Worm (Caenorhabditis elegans) whole organism, late embryonic: ENCODE data around the gene fipr-27.

ENCODE experiments used
- C38D4.7 ChIP-seq: fragments of 200-800 bp; sonication (Bioruptor generic); optimal IDR thresholded peaks from 2 replicates; lab custom pipeline; 2018; ENCODE audit warnings: mild to moderate bottlenecking, missing genetic modification characterization, moderate library complexity, missing compliant biosample characterization
- F13H6.1 ChIP-seq: sonication (generic microtip); optimal IDR thresholded peaks from 2 replicates; lab custom pipeline; 2016; ENCODE audit warnings: missing genetic modification characterization, missing compliant biosample characterization
- K02D7.2 ChIP-seq: sonication (generic microtip); optimal IDR thresholded peaks from 2 replicates; lab custom pipeline; 2017; ENCODE audit warnings: mild to moderate bottlenecking, missing genetic modification characterization, missing compliant biosample characterization
- K09A11.1 ChIP-seq: sonication (generic microtip); optimal IDR thresholded peaks from 2 replicates; lab custom pipeline; 2017; ENCODE audit warnings: antibody characterized with exemption, mild to moderate bottlenecking, missing genetic modification characterization, missing compliant biosample characterization; ENCODE audit not compliant: insufficient read depth
- T23F11.4 ChIP-seq: fragments of 200-800 bp; sonication (Bioruptor generic); optimal IDR thresholded peaks from 2 replicates; lab custom pipeline; 2018; ENCODE audit warnings: mild to moderate bottlenecking, missing genetic modification characterization, missing compliant biosample characterization
- Y22D7AL.16 ChIP-seq: sonication (generic microtip); optimal IDR thresholded peaks from 2 replicates; lab custom pipeline; 2016; ENCODE audit warnings: missing genetic modification characterization, missing compliant biosample characterization
- ahr-1 ChIP-seq: sonication (generic microtip); optimal IDR thresholded peaks from 2 replicates; lab custom pipeline; 2016; ENCODE audit warnings: missing genetic modification characterization, missing compliant biosample characterization
- ceh-14 ChIP-seq: sonication (generic microtip); optimal IDR thresholded peaks from 2 replicates; lab custom pipeline; 2016; ENCODE audit warnings: missing genotype, missing genetic modification characterization, missing compliant biosample characterization
- ceh-18 ChIP-seq: sonication (generic microtip); optimal IDR thresholded peaks from 2 replicates; lab custom pipeline; 2016; ENCODE audit warnings: missing genetic modification characterization, missing compliant biosample characterization
- ceh-2 ChIP-seq: sonication (generic microtip); optimal IDR thresholded peaks from 2 replicates; lab custom pipeline; 2016; ENCODE audit warnings: missing genotype, missing genetic modification characterization, missing compliant biosample characterization
- ceh-22 ChIP-seq: sonication (generic microtip); optimal IDR thresholded peaks from 2 replicates; lab custom pipeline; 2017; ENCODE audit warnings: missing biosample characterization, missing genetic modification characterization
- ceh-24 ChIP-seq: sonication (generic microtip); optimal IDR thresholded peaks from 2 replicates; lab custom pipeline; 2016; ENCODE audit warnings: mild to moderate bottlenecking, missing genetic modification characterization, missing compliant biosample characterization
- ceh-30 ChIP-seq: fragments of 150-350 bp; optimal IDR thresholded peaks from 2 replicates; lab custom pipeline; 2014; ENCODE audit warnings: missing biosample characterization, missing genetic modification characterization
- ceh-31 ChIP-seq: sonication (generic microtip); optimal IDR thresholded peaks from 2 replicates; lab custom pipeline; 2016; ENCODE audit warnings: missing genetic modification characterization, missing compliant biosample characterization
- ceh-48 ChIP-seq: sonication (generic microtip); optimal IDR thresholded peaks from 2 replicates; lab custom pipeline; 2016; ENCODE audit warnings: missing genetic modification characterization, inconsistent platforms, missing compliant biosample characterization
- ceh-9 ChIP-seq: sonication (generic microtip); optimal IDR thresholded peaks from 2 replicates; lab custom pipeline; 2016; ENCODE audit warnings: mild to moderate bottlenecking, missing genetic modification characterization, inconsistent platforms, missing compliant biosample characterization
- che-1 ChIP-seq: sonication (generic microtip); optimal IDR thresholded peaks from 2 replicates; lab custom pipeline; 2016; ENCODE audit warnings: mild to moderate bottlenecking, missing genetic modification characterization, missing compliant biosample characterization
- dmd-4 ChIP-seq: sonication (generic microtip); optimal IDR thresholded peaks from 2 replicates; lab custom pipeline; 2016; ENCODE audit warnings: borderline replicate concordance, missing genetic modification characterization, missing compliant biosample characterization
- dve-1 ChIP-seq: sonication (generic microtip); optimal IDR thresholded peaks from 2 replicates; lab custom pipeline; 2017; ENCODE audit warnings: antibody characterized with exemption, mild to moderate bottlenecking, missing genetic modification characterization, missing compliant biosample characterization
- elt-2 ChIP-seq: sonication (generic microtip); optimal IDR thresholded peaks from 2 replicates; lab custom pipeline; 2016; ENCODE audit warnings: missing genetic modification reagents, missing genetic modification characterization, missing compliant biosample characterization
- fax-1 ChIP-seq: sonication (generic microtip); optimal IDR thresholded peaks from 2 replicates; lab custom pipeline; 2016; ENCODE audit warnings: missing genotype, missing genetic modification characterization, missing compliant biosample characterization
- fkh-10 ChIP-seq: fragments of 150-350 bp; optimal IDR thresholded peaks from 2 replicates; lab custom pipeline; 2014; ENCODE audit warnings: missing biosample characterization, missing genetic modification reagents, missing genetic modification characterization
- gmeb-2 ChIP-seq: sonication (generic microtip); optimal IDR thresholded peaks from 2 replicates; lab custom pipeline; 2016; ENCODE audit warnings: missing genetic modification characterization, inconsistent platforms, missing compliant biosample characterization
- hlh-13 ChIP-seq: fragments of 200-800 bp; sonication (Bioruptor generic); optimal IDR thresholded peaks from 2 replicates; lab custom pipeline; 2018; ENCODE audit warnings: mild to moderate bottlenecking, missing genetic modification characterization, missing compliant biosample characterization
- hlh-30 ChIP-seq: sonication (generic microtip); optimal IDR thresholded peaks from 2 replicates; lab custom pipeline; 2017; ENCODE audit warnings: antibody characterized with exemption, missing genetic modification characterization, missing compliant biosample characterization; ENCODE audit not compliant: insufficient read depth
- hlh-6 ChIP-seq: sonication (generic microtip); optimal IDR thresholded peaks from 2 replicates; lab custom pipeline; 2016; ENCODE audit warnings: missing genotype, missing genetic modification characterization, missing compliant biosample characterization
- lim-6 ChIP-seq: sonication (generic microtip); optimal IDR thresholded peaks from 2 replicates; lab custom pipeline; 2016; ENCODE audit warnings: missing genetic modification characterization, missing compliant biosample characterization
- madf-2 ChIP-seq: sonication (generic microtip); optimal IDR thresholded peaks from 2 replicates; lab custom pipeline; 2017; ENCODE audit warnings: missing genetic modification characterization, missing compliant biosample characterization
- mec-3 ChIP-seq: sonication (generic microtip); optimal IDR thresholded peaks from 2 replicates; lab custom pipeline; 2016; ENCODE audit warnings: borderline replicate concordance, missing genetic modification characterization, missing compliant biosample characterization
- nfya-1 ChIP-seq: sonication (generic microtip); optimal IDR thresholded peaks from 2 replicates; lab custom pipeline; 2017; ENCODE audit warnings: missing genetic modification characterization, mild to moderate bottlenecking, missing compliant biosample characterization, antibody characterized with exemption, moderate library complexity
- nhr-11 ChIP-seq: fragments of 150-350 bp; optimal IDR thresholded peaks from 2 replicates; lab custom pipeline; 2014; ENCODE audit warnings: missing biosample characterization, missing genetic modification characterization
- pat-9 ChIP-seq: fragments of 200-800 bp; sonication (Bioruptor generic); optimal IDR thresholded peaks from 2 replicates; lab custom pipeline; 2018; ENCODE audit warnings: mild to moderate bottlenecking, missing genetic modification characterization, moderate library complexity, missing compliant biosample characterization
- pax-1 ChIP-seq: fragments of 150-350 bp; optimal IDR thresholded peaks from 2 replicates; lab custom pipeline; 2014; ENCODE audit warnings: missing biosample characterization, missing genetic modification characterization
- pha-2 ChIP-seq: sonication (generic microtip); optimal IDR thresholded peaks from 2 replicates; lab custom pipeline; 2017; ENCODE audit warnings: mild to moderate bottlenecking, missing genetic modification characterization, missing compliant biosample characterization
- pros-1 ChIP-seq: fragments of 150-350 bp; optimal IDR thresholded peaks from 2 replicates; lab custom pipeline; 2014; ENCODE audit warnings: missing biosample characterization, missing genetic modification reagents, missing genetic modification characterization
- ref-2 ChIP-seq: sonication (generic microtip); optimal IDR thresholded peaks from 2 replicates; lab custom pipeline; 2016; ENCODE audit warnings: missing genetic modification characterization, missing compliant biosample characterization
- sdc-2 ChIP-seq: sonication (generic microtip); optimal IDR thresholded peaks from 2 replicates; lab custom pipeline; 2016; ENCODE audit warnings: missing genotype, missing genetic modification characterization, missing compliant biosample characterization
- ttx-3 ChIP-seq: sonication (generic microtip); optimal IDR thresholded peaks from 2 replicates; lab custom pipeline; 2016; ENCODE audit warnings: missing genetic modification reagents, missing genetic modification characterization, missing compliant biosample characterization
- unc-3 ChIP-seq, 2 experiments: fragments of 200-800 bp in 1 of 2; sonication (Bioruptor generic) in 1 of 2; sonication (generic microtip) in 1 of 2; conservative IDR thresholded peaks in 1 of 2; optimal IDR thresholded peaks in 1 of 2; 2 replicates each; pipeline versions ENCODE4 v1.3.6 to Lab custom; 2016 to 2022; ENCODE audit warnings: missing compliant biosample characterization in 2 of 2, missing genetic modification characterization in 2 of 2, missing genetic modification reagents in 1 of 2
- unc-42 ChIP-seq: sonication (generic microtip); optimal IDR thresholded peaks from 2 replicates; lab custom pipeline; 2016; ENCODE audit warnings: missing genotype, missing genetic modification characterization, missing compliant biosample characterization
- unc-55 ChIP-seq: sonication (generic microtip); optimal IDR thresholded peaks from 2 replicates; lab custom pipeline; 2017; ENCODE audit warnings: missing biosample characterization, missing genetic modification reagents, missing genetic modification characterization
- zip-5 ChIP-seq: sonication (generic microtip); optimal IDR thresholded peaks from 2 replicates; lab custom pipeline; 2016; ENCODE audit warnings: missing genetic modification characterization, missing compliant biosample characterization

fipr-27 gene

DNA sequence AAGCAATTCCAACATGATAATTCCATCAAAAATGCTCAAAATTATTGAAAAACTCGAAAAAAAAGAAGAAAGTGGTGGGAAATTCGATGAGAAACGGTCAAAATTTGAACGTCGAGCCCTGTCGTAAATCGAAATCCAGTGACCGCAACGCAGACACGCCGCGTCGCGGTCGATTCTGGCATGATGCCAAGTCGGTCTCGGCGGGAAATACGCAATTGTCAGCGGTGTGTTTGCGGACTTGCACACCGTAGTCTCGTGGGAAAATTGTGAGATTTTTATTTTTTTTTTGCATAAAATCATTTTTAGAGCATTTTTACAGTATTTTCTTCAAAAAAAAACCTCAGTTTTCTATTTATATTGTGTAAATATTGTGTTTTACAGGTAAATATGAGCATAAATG, 25.5 kb downstream of the fipr-27 start, which contains the start of gene tsr-2 (continued):
- TF ChIP-seq mec-3 (tag; lab: Kevin White, UChicago) (no peak), ceh-30 (tag; lab: Kevin White, UChicago) (peak; percentile 89), K09A11.1 (tag; lab: Kevin White, UChicago) (no peak), ceh-18 (tag; lab: Kevin White, UChicago) (peak; percentile 63), C38D4.7 (GFP tag; lab: Kevin White, UChicago) (no peak), ref-2 (tag; lab: Kevin White, UChicago) (peak; percentile 71), ttx-3 (tag; lab: Kevin White, UChicago) (no peak), zip-5 (tag; lab: Kevin White, UChicago) (no peak), ceh-2 (tag; lab: Kevin White, UChicago) (no peak), ceh-14 (tag; lab: Kevin White, UChicago) (no peak), pros-1 (tag; lab: Kevin White, UChicago) (no peak), che-1 (tag; lab: Kevin White, UChicago) (no peak), pha-2 (no peak), unc-3 (GFP tag; conservative IDR thresholded peaks at IDR 0.05; lab: Robert Waterston, UW) (no peak), unc-3 (tag; optimal IDR thresholded peaks at IDR 0.05; lab: Kevin White, UChicago) (no peak), T23F11.4 (GFP tag; lab: Kevin White, UChicago) (no peak), fax-1 (tag; lab: Kevin White, UChicago) (no peak), K02D7.2 (no peak), dmd-4 (tag; lab: Kevin White, UChicago) (no peak), hlh-30 (tag; lab: Kevin White, UChicago) (peak; percentile 75), ceh-31 (peak; percentile 34), hlh-13 (GFP tag; lab: Kevin White, UChicago) (no peak), pax-1 (tag; lab: Kevin White, UChicago) (peak; percentile 57), ahr-1 (tag; lab: Kevin White, UChicago) (no peak), madf-2 (no peak), Y22D7AL.16 (tag; lab: Kevin White, UChicago) (no peak), ceh-22 (tag; lab: Kevin White, UChicago) (no peak), F13H6.1 (tag; lab: Kevin White, UChicago) (no peak)

ce11 chrIV:16657488-16657982, 26.8 kb downstream of the fipr-27 start:
- TF ChIP-seq dve-1 (tag; lab: Kevin White, UChicago) (no peak), unc-42 (tag; lab: Kevin White, UChicago) (peak; percentile 71), sdc-2 (tag; lab: Kevin White, UChicago) (no peak), nfya-1 (tag; lab: Kevin White, UChicago) (peak; percentile 74), dmd-4 (tag; lab: Kevin White, UChicago) (no peak), pax-1 (tag; lab: Kevin White, UChicago) (no peak), ceh-48 (tag; lab: Kevin White, UChicago) (no peak)

ce11 chrIV:16658731-16659130, 28.0 kb downstream of the fipr-27 start:
- no peak for TF ChIP-seq dmd-4 (tag; lab: Kevin White, UChicago)
- no peak for TF ChIP-seq ceh-9
- TF ChIP-seq Y22D7AL.16 (tag; lab: Kevin White, UChicago) = no peak
- no peak for TF ChIP-seq elt-2 (tag; lab: Kevin White, UChicago)
- no peak for TF ChIP-seq hlh-6 (tag; lab: Kevin White, UChicago)
- no peak for TF ChIP-seq ceh-24 (tag; lab: Kevin White, UChicago)
- no peak for TF ChIP-seq pat-9
- TF ChIP-seq zip-5 (tag; lab: Kevin White, UChicago) = no peak
- TF ChIP-seq lim-6 (tag; lab: Kevin White, UChicago) = no peak
- no peak for TF ChIP-seq ceh-18 (tag; lab: Kevin White, UChicago)
- TF ChIP-seq unc-42 (tag; lab: Kevin White, UChicago) = no peak
- no peak for TF ChIP-seq gmeb-2 (tag; lab: Kevin White, UChicago)
- no peak for TF ChIP-seq nhr-11
- TF ChIP-seq fkh-10 (GFP tag; lab: Kevin White, UChicago) = no peak
- no peak for TF ChIP-seq unc-55 (GFP tag; lab: Kevin White, UChicago)
